Fruit fly (Drosophila melanogaster) whole organism, embryonic: ENCODE results near the gene CG8861.
A peak's percentile ranks its signal among the peaks of the same experiment; 100 is the strongest.

Experiments
- Antp ChIP-seq: fragments of 200-800 bp; sonication (Bioruptor generic); optimal IDR thresholded peaks from 3 replicates; lab custom pipeline; 2016; ENCODE audit warnings: missing biosample characterization, missing genetic modification characterization
- Awh ChIP-seq: fragments of 200-800 bp; sonication (Bioruptor generic); IDR thresholded peaks from 2 replicates; pipeline ENCODE4, ENCODE4 v1.3.6; 2022; ENCODE audit warnings: missing biosample characterization, missing genetic modification characterization
- Bgb ChIP-seq: fragments of 200-800 bp; sonication (Bioruptor generic); IDR thresholded peaks from 2 replicates; pipeline ENCODE4 v1.3.6; 2022; ENCODE audit warnings: missing biosample characterization, missing genetic modification characterization; ENCODE audit not compliant: partially characterized antibody
- BtbVII ChIP-seq: fragments of 200-800 bp; sonication (Bioruptor generic); optimal IDR thresholded peaks from 3 replicates; lab custom pipeline; 2017; ENCODE audit warnings: missing biosample characterization, mild to moderate bottlenecking, missing genetic modification characterization
- CG10209 ChIP-seq: fragments of 200-800 bp; sonication (Bioruptor generic); optimal IDR thresholded peaks from 3 replicates; lab custom pipeline; 2017; ENCODE audit warnings: missing biosample characterization, mild to moderate bottlenecking, missing genetic modification characterization, missing genetic modification reagents
- CG10565 ChIP-seq: fragments of 200-800 bp; sonication (Bioruptor generic); optimal IDR thresholded peaks from 3 replicates; lab custom pipeline; 2016; ENCODE audit warnings: missing biosample characterization, mild to moderate bottlenecking, missing genetic modification characterization
- CG11504 ChIP-seq: fragments of 200-800 bp; sonication (Bioruptor generic); optimal IDR thresholded peaks from 3 replicates; lab custom pipeline; 2019; ENCODE audit warnings: missing biosample characterization, mild to moderate bottlenecking, missing genetic modification characterization, moderate library complexity
- CG11723 ChIP-seq: fragments of 200-800 bp; sonication (Bioruptor generic); optimal IDR thresholded peaks from 2 replicates; lab custom pipeline; 2017; ENCODE audit warnings: missing biosample characterization, mild to moderate bottlenecking, missing genetic modification characterization
- CG12391 ChIP-seq: fragments of 200-800 bp; sonication (Bioruptor generic); optimal IDR thresholded peaks from 3 replicates; lab custom pipeline; 2018; ENCODE audit warnings: missing biosample characterization, mild to moderate bottlenecking, missing genetic modification characterization, moderate library complexity
- CG12744 ChIP-seq: fragments of 200-800 bp; sonication (Bioruptor generic); optimal IDR thresholded peaks from 2 replicates; lab custom pipeline; 2016; ENCODE audit warnings: missing biosample characterization, missing genetic modification characterization
- CG13296 ChIP-seq: fragments of 200-800 bp; sonication (Bioruptor generic); optimal IDR thresholded peaks from 3 replicates; lab custom pipeline; 2018; ENCODE audit warnings: missing biosample characterization, mild to moderate bottlenecking, missing genetic modification characterization
- CG16863 ChIP-seq: fragments of 200-800 bp; sonication (Bioruptor generic); optimal IDR thresholded peaks from 3 replicates; lab custom pipeline; 2016; ENCODE audit warnings: missing biosample characterization, missing genetic modification characterization
- CG1792 ChIP-seq: fragments of 200-800 bp; sonication (Bioruptor generic); optimal IDR thresholded peaks from 2 replicates; lab custom pipeline; 2016; ENCODE audit warnings: missing biosample characterization, missing genetic modification characterization
- CG18619 ChIP-seq: fragments of 200-800 bp; sonication (Bioruptor generic); optimal IDR thresholded peaks from 3 replicates; lab custom pipeline; 2017; ENCODE audit warnings: missing biosample characterization, mild to moderate bottlenecking, missing genetic modification characterization
- CG2120 ChIP-seq: fragments of 200-800 bp; sonication (Bioruptor generic); optimal IDR thresholded peaks from 3 replicates; lab custom pipeline; 2016; ENCODE audit warnings: missing biosample characterization, missing genetic modification characterization
- CG33213 ChIP-seq: fragments of 200-800 bp; sonication (Bioruptor generic); optimal IDR thresholded peaks from 3 replicates; lab custom pipeline; 2016; ENCODE audit warnings: missing biosample characterization, missing genetic modification characterization
- CG3847 ChIP-seq: fragments of 200-800 bp; sonication (Bioruptor generic); IDR thresholded peaks from 2 replicates; pipeline ENCODE4 v1.3.6; 2022; ENCODE audit warnings: missing biosample characterization, missing genetic modification characterization
- CG4424 ChIP-seq: fragments of 200-800 bp; sonication (Bioruptor generic); optimal IDR thresholded peaks from 3 replicates; lab custom pipeline; 2016; ENCODE audit warnings: missing biosample characterization, missing genetic modification characterization
- CG7556 ChIP-seq: fragments of 200-800 bp; sonication (Bioruptor generic); optimal IDR thresholded peaks from 2 replicates; lab custom pipeline; 2017; ENCODE audit warnings: missing biosample characterization, mild to moderate bottlenecking, missing genetic modification characterization
- CG9876 ChIP-seq: fragments of 200-800 bp; sonication (Bioruptor generic); optimal IDR thresholded peaks from 2 replicates; lab custom pipeline; 2016; ENCODE audit warnings: missing biosample characterization, missing genetic modification characterization
- CrebB ChIP-seq: fragments of 200-800 bp; sonication (Bioruptor generic); optimal IDR thresholded peaks from 3 replicates; lab custom pipeline; 2018; ENCODE audit warnings: missing biosample characterization, mild to moderate bottlenecking, missing genetic modification characterization
- Fer3 ChIP-seq: fragments of 200-800 bp; sonication (Bioruptor generic); optimal IDR thresholded peaks from 2 replicates; lab custom pipeline; 2018; ENCODE audit warnings: missing biosample characterization, mild to moderate bottlenecking, missing genetic modification characterization, moderate library complexity
- Hr51 ChIP-seq, 2 experiments: fragments of 200-800 bp; sonication (Bioruptor generic); optimal IDR thresholded peaks; 2 replicates in 1 of 2; 3 replicates in 1 of 2; lab custom pipeline; 2016 to 2018; ENCODE audit warnings: missing biosample characterization in 2 of 2, missing genetic modification characterization in 2 of 2, mild to moderate bottlenecking in 1 of 2, moderate library complexity in 1 of 2
- Max ChIP-seq: fragments of 200-800 bp; sonication (Bioruptor generic); optimal IDR thresholded peaks from 2 replicates; lab custom pipeline; 2016; ENCODE audit warnings: missing biosample characterization, mild to moderate bottlenecking, missing genetic modification characterization
- Mes4 ChIP-seq: fragments of 200-800 bp; sonication (Bioruptor generic); optimal IDR thresholded peaks from 2 replicates; lab custom pipeline; 2016; ENCODE audit warnings: missing biosample characterization, missing genetic modification characterization
- NK7.1 ChIP-seq: fragments of 200-800 bp; sonication (Bioruptor generic); optimal IDR thresholded peaks from 3 replicates; lab custom pipeline; 2016; ENCODE audit warnings: missing biosample characterization, missing genetic modification characterization
- NfI ChIP-seq: fragments of 200-800 bp; sonication (Bioruptor generic); optimal IDR thresholded peaks from 3 replicates; lab custom pipeline; 2018; ENCODE audit warnings: missing biosample characterization, mild to moderate bottlenecking, missing genetic modification characterization, moderate library complexity
- Rx ChIP-seq: fragments of 200-800 bp; sonication (Bioruptor generic); IDR thresholded peaks from 2 replicates; pipeline ENCODE4 v1.3.6; 2022; ENCODE audit warnings: missing biosample characterization, missing genetic modification characterization
- Stat92E ChIP-seq, 3 experiments: fragments of >200 bp in 2 of 3; fragments of 200-800 bp in 1 of 3; sonication (Bioruptor generic) in 1 of 3; optimal IDR thresholded peaks; 2 replicates each; lab custom pipeline; 2017 to 2019; ENCODE audit warnings: missing biosample characterization in 3 of 3, missing genetic modification characterization in 3 of 3, mild to moderate bottlenecking in 1 of 3, moderate library complexity in 1 of 3
- Taf1 ChIP-seq: fragments of 200-800 bp; sonication (Bioruptor generic); IDR thresholded peaks from 2 replicates; pipeline ENCODE4 v1.3.6; 2022; ENCODE audit warnings: missing biosample characterization, missing genetic modification characterization
- abd-A ChIP-seq: fragments of 200-800 bp; sonication (Bioruptor generic); optimal IDR thresholded peaks from 3 replicates; lab custom pipeline; 2019; ENCODE audit warnings: missing biosample characterization, mild to moderate bottlenecking, missing genetic modification characterization, moderate library complexity
- ase ChIP-seq: fragments of 200-800 bp; sonication (Bioruptor generic); IDR thresholded peaks from 3 replicates; pipeline ENCODE4 v1.3.6; 2022; ENCODE audit warnings: missing biosample characterization, missing genetic modification characterization
- chm ChIP-seq: fragments of 200-800 bp; sonication (Bioruptor generic); IDR thresholded peaks from 2 replicates; pipeline ENCODE4 v1.3.6; 2022; ENCODE audit warnings: missing biosample characterization, missing genetic modification characterization
- corto ChIP-seq: fragments of 200-800 bp; sonication (Bioruptor generic); optimal IDR thresholded peaks from 2 replicates; lab custom pipeline; 2016; ENCODE audit warnings: missing biosample characterization, mild to moderate bottlenecking, missing genetic modification characterization, moderate library complexity
- crc ChIP-seq: fragments of 200-800 bp; sonication (Bioruptor generic); optimal IDR thresholded peaks from 2 replicates; lab custom pipeline; 2016; ENCODE audit warnings: missing biosample characterization, missing genetic modification characterization
- crol ChIP-seq: fragments of 200-800 bp; sonication (Bioruptor generic); IDR thresholded peaks from 2 replicates; pipeline ENCODE4 v1.3.6; 2022; ENCODE audit warnings: missing biosample characterization, missing genetic modification characterization
- cwo ChIP-seq: fragments of 200-800 bp; sonication (Bioruptor generic); optimal IDR thresholded peaks from 3 replicates; lab custom pipeline; 2017; ENCODE audit warnings: missing biosample characterization, missing genetic modification characterization, mild to moderate bottlenecking, moderate library complexity, missing genetic modification reagents
- danr ChIP-seq: fragments of 200-800 bp; sonication (Bioruptor generic); IDR thresholded peaks from 2 replicates; pipeline ENCODE4 v1.3.6; 2022; ENCODE audit warnings: missing biosample characterization, missing genetic modification characterization
- eve ChIP-seq, 2 experiments: fragments of >200 bp; optimal IDR thresholded peaks; 2 replicates each; lab custom pipeline; 2017; ENCODE audit warnings: missing biosample characterization in 2 of 2, missing genetic modification characterization in 2 of 2
- fu2 ChIP-seq: fragments of 200-800 bp; sonication (Bioruptor generic); optimal IDR thresholded peaks from 2 replicates; lab custom pipeline; 2016; ENCODE audit warnings: missing biosample characterization, missing genetic modification characterization
- hb ChIP-seq: fragments of 200-800 bp; sonication (Bioruptor generic); IDR thresholded peaks from 3 replicates; pipeline ENCODE4 v1.3.6; 2022; ENCODE audit warnings: missing biosample characterization, missing genetic modification characterization; ENCODE audit not compliant: partially characterized antibody
- hth ChIP-seq: fragments of >200 bp; optimal IDR thresholded peaks from 2 replicates; lab custom pipeline; 2017; ENCODE audit warnings: inconsistent platforms
- kay ChIP-seq: fragments of 200-800 bp; sonication (Bioruptor generic); optimal IDR thresholded peaks from 2 replicates; lab custom pipeline; 2016; ENCODE audit warnings: missing biosample characterization, missing genetic modification characterization
- lab ChIP-seq: fragments of 200-800 bp; sonication (Bioruptor generic); optimal IDR thresholded peaks from 3 replicates; lab custom pipeline; 2017; ENCODE audit warnings: missing biosample characterization, missing genetic modification characterization, mild to moderate bottlenecking, moderate library complexity, missing genetic modification reagents
- odd ChIP-seq: fragments of 200-800 bp; sonication (Bioruptor generic); optimal IDR thresholded peaks from 2 replicates; lab custom pipeline; 2017; ENCODE audit warnings: missing biosample characterization, mild to moderate bottlenecking, missing genetic modification characterization
- org-1 ChIP-seq: fragments of 200-800 bp; sonication (Bioruptor generic); optimal IDR thresholded peaks from 2 replicates; lab custom pipeline; 2017; ENCODE audit warnings: missing biosample characterization, missing genetic modification characterization
- otp ChIP-seq: fragments of 200-800 bp; sonication (Bioruptor generic); IDR thresholded peaks from 3 replicates; pipeline ENCODE4, ENCODE4 v1.3.6; 2022; ENCODE audit warnings: missing biosample characterization, missing genetic modification characterization
- sima ChIP-seq: fragments of 200-800 bp; sonication (Bioruptor generic); optimal IDR thresholded peaks from 2 replicates; lab custom pipeline; 2016; ENCODE audit warnings: missing biosample characterization, missing genetic modification characterization
- sug ChIP-seq: fragments of 200-800 bp; optimal IDR thresholded peaks from 2 replicates; lab custom pipeline; 2019; ENCODE audit warnings: missing biosample characterization, mild to moderate bottlenecking, missing genetic modification characterization, moderate library complexity
- tap ChIP-seq: fragments of 200-800 bp; optimal IDR thresholded peaks from 3 replicates; lab custom pipeline; 2019; ENCODE audit warnings: missing biosample characterization, mild to moderate bottlenecking, missing genetic modification characterization, moderate library complexity
- usp ChIP-seq: fragments of >200 bp; optimal IDR thresholded peaks from 2 replicates; lab custom pipeline; 2017; ENCODE audit warnings: missing biosample characterization, missing genetic modification characterization

CG8861 gene

DNA sequence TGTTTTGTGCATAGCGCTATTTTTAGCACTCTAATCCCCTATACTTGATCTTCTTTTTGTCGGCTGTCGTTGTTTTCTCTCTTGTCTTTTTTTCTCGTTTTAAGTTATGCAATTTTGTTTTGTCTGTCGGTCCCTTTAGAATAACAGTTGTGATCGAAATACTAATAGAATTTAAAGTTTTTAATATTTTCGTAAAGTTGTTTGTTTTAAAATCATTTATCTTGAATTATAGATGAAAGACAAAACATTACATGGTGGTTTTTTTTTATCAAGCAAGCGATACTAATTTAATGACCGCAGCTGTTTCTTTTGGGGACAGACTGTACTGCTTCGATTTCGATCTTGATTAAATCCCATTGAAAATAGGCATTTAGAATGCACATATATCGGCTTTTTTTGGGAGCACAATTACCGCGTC is 16.5 kb upstream of the CG8861 start (continued):
- TF ChIP-seq CG2120 (GFP tag; lab: Kevin White, UChicago) (peak; percentile 60), CG4424 (GFP tag; lab: Kevin White, UChicago) (peak; percentile 43), danr (GFP tag; lab: Robert Waterston, UW) (no peak), crol (GFP tag; lab: Robert Waterston, UW) (no peak), NfI (GFP tag; lab: Kevin White, UChicago) (peak; percentile 37), CG12391 (tag; lab: Kevin White, UChicago) (peak; percentile 71), Antp (GFP tag; lab: Kevin White, UChicago) (peak; percentile 15), fu2 (GFP tag; lab: Kevin White, UChicago) (no peak), org-1 (GFP tag; lab: Kevin White, UChicago) (peak; percentile 20), CG3847 (GFP tag; lab: Robert Waterston, UW) (0 out of 2 replicates have a peak, but pooled peaks have one; percentile 12), CG11504 (tag; lab: Kevin White, UChicago) (peak; percentile 73), CG13296 (no peak), tap (no peak), Hr51 (GFP tag; optimal IDR thresholded peaks at IDR 0.05; lab: Kevin White, UChicago) (peak; percentile 13 to 74), corto (GFP tag; lab: Kevin White, UChicago) (no peak), CG18619 (GFP tag; lab: Kevin White, UChicago) (peak; percentile 30), ase (GFP tag; lab: Robert Waterston, UW) (peak; percentile 8; the same call in 1 of the 3 replicates), lab (GFP tag; lab: Kevin White, UChicago) (peak; percentile 40), BtbVII (no peak), chm (0 out of 2 replicates have a peak, but pooled peaks have one; percentile 44), Stat92E (GFP tag; optimal IDR thresholded peaks at IDR 0.05; lab: Kevin White, UChicago) (no peak), CG7556 (GFP tag; lab: Kevin White, UChicago) (peak; percentile 57), Mes4 (GFP tag; lab: Kevin White, UChicago) (peak; percentile 13), Bgb (GFP tag; lab: Robert Waterston, UW) (no peak), usp (no peak), Fer3 (tag; lab: Kevin White, UChicago) (peak; percentile 43), abd-A (no peak), CG10565 (no peak), CG11723 (GFP tag; lab: Kevin White, UChicago) (peak; percentile 16), CG1792 (GFP tag; lab: Kevin White, UChicago) (no peak), odd (GFP tag; lab: Kevin White, UChicago) (peak; percentile 15), Taf1 (GFP tag; lab: Robert Waterston, UW) (no peak), cwo (GFP tag; lab: Kevin White, UChicago) (peak; percentile 38), CG9876 (no peak), Awh (GFP tag; lab: Robert Waterston, UW) (peak; percentile 53; the same call in 1 of the 2 replicates), sima (GFP tag; lab: Kevin White, UChicago) (no peak), Max (GFP tag; lab: Kevin White, UChicago) (no peak), eve (GFP tag; optimal IDR thresholded peaks at IDR 0.05; lab: Kevin White, UChicago) (no peak), sug (tag; lab: Kevin White, UChicago) (no peak), CG16863 (peak; percentile 45), CrebB (tag; lab: Kevin White, UChicago) (no peak), kay (no peak), Rx (no peak), CG12744 (GFP tag; lab: Kevin White, UChicago) (no peak), otp (GFP tag; lab: Robert Waterston, UW) (no peak), NK7.1 (GFP tag; lab: Kevin White, UChicago) (peak; percentile 5), CG33213 (GFP tag; lab: Kevin White, UChicago) (no peak), hth (lab: Kevin White, UChicago) (no peak), CG10209 (peak; percentile 24), crc (GFP tag; lab: Kevin White, UChicago) (no peak), hb (no peak)
